Fruit fly (Drosophila melanogaster) whole organism, embryonic: ENCODE results near the gene ebd1.

Experiments used
- C15 ChIP-seq: fragments of 200-800 bp; sonication (Bioruptor generic); IDR thresholded peaks from 3 replicates; pipeline ENCODE4 v1.3.6; 2022; ENCODE audit warnings: missing biosample characterization, missing genetic modification characterization
- CG10147 ChIP-seq: fragments of 200-800 bp; sonication (Bioruptor generic); optimal IDR thresholded peaks from 2 replicates; lab custom pipeline; 2019; ENCODE audit warnings: missing biosample characterization, mild to moderate bottlenecking, missing genetic modification characterization, moderate library complexity
- CG10654 ChIP-seq: fragments of 200-800 bp; sonication (Bioruptor generic); optimal IDR thresholded peaks from 2 replicates; lab custom pipeline; 2016; ENCODE audit warnings: missing biosample characterization, missing genetic modification characterization
- CG11093 ChIP-seq: fragments of 200-800 bp; sonication (Bioruptor generic); IDR thresholded peaks from 3 replicates; pipeline ENCODE4 v1.3.6; 2022; ENCODE audit warnings: missing biosample characterization, missing genetic modification characterization
- CG11696 ChIP-seq: fragments of 200-800 bp; sonication (Bioruptor generic); IDR thresholded peaks from 2 replicates; pipeline ENCODE4 v1.3.6; 2022; ENCODE audit warnings: missing biosample characterization, missing genetic modification characterization
- CG12104 ChIP-seq: fragments of 200-800 bp; sonication (Bioruptor generic); optimal IDR thresholded peaks from 3 replicates; lab custom pipeline; 2016; ENCODE audit warnings: missing biosample characterization, missing genetic modification characterization
- CG13894 ChIP-seq: fragments of 200-800 bp; sonication (Bioruptor generic); optimal IDR thresholded peaks from 3 replicates; lab custom pipeline; 2018; ENCODE audit warnings: missing biosample characterization, mild to moderate bottlenecking, missing genetic modification characterization, moderate library complexity
- CG15073 ChIP-seq: fragments of 200-800 bp; sonication (Bioruptor generic); optimal IDR thresholded peaks from 2 replicates; lab custom pipeline; 2016; ENCODE audit warnings: missing biosample characterization, missing genetic modification characterization
- CG1602 ChIP-seq: fragments of 200-800 bp; sonication (Bioruptor generic); optimal IDR thresholded peaks from 3 replicates; lab custom pipeline; 2016; ENCODE audit warnings: missing biosample characterization, missing genetic modification characterization
- CG18262 ChIP-seq: fragments of 200-800 bp; optimal IDR thresholded peaks from 3 replicates; lab custom pipeline; 2019; ENCODE audit warnings: missing biosample characterization, mild to moderate bottlenecking, missing genetic modification characterization, moderate library complexity
- CG4328 ChIP-seq: fragments of 200-800 bp; sonication (Bioruptor generic); optimal IDR thresholded peaks from 3 replicates; lab custom pipeline; 2017; ENCODE audit warnings: missing biosample characterization, missing genetic modification reagents, missing genetic modification characterization
- CG6654 ChIP-seq: fragments of 200-800 bp; sonication (Bioruptor generic); optimal IDR thresholded peaks from 2 replicates; lab custom pipeline; 2017; ENCODE audit warnings: missing biosample characterization, mild to moderate bottlenecking, missing genetic modification characterization
- CG6765 ChIP-seq: fragments of 200-800 bp; sonication (Bioruptor generic); optimal IDR thresholded peaks from 3 replicates; lab custom pipeline; 2017; ENCODE audit warnings: missing biosample characterization, mild to moderate bottlenecking, missing genetic modification characterization
- CG8388 ChIP-seq: fragments of 200-800 bp; sonication (Bioruptor generic); optimal IDR thresholded peaks from 2 replicates; lab custom pipeline; 2019; ENCODE audit warnings: missing biosample characterization, mild to moderate bottlenecking, missing genetic modification characterization, moderate library complexity
- CG9437 ChIP-seq: fragments of 200-800 bp; sonication (Bioruptor generic); optimal IDR thresholded peaks from 2 replicates; lab custom pipeline; 2018; ENCODE audit warnings: missing biosample characterization, mild to moderate bottlenecking, missing genetic modification characterization
- CoRest ChIP-seq: fragments of 200-800 bp; sonication (Bioruptor generic); optimal IDR thresholded peaks from 3 replicates; lab custom pipeline; 2018; ENCODE audit warnings: missing biosample characterization, mild to moderate bottlenecking, missing genetic modification characterization, moderate library complexity
- Dek ChIP-seq: fragments of 200-800 bp; sonication (Bioruptor generic); optimal IDR thresholded peaks from 3 replicates; lab custom pipeline; 2019; ENCODE audit warnings: missing biosample characterization, mild to moderate bottlenecking, missing genetic modification characterization, moderate library complexity
- Hmr ChIP-seq: fragments of 200-800 bp; sonication (Bioruptor generic); optimal IDR thresholded peaks from 3 replicates; lab custom pipeline; 2017; ENCODE audit warnings: mild to moderate bottlenecking, missing biosample characterization, missing genetic modification reagents, missing genetic modification characterization
- Hmx ChIP-seq: fragments of 200-800 bp; sonication (Bioruptor generic); optimal IDR thresholded peaks from 2 replicates; lab custom pipeline; 2016; ENCODE audit warnings: missing biosample characterization, missing genetic modification characterization
- Meics ChIP-seq: fragments of 200-800 bp; sonication (Bioruptor generic); optimal IDR thresholded peaks from 2 replicates; lab custom pipeline; 2017; ENCODE audit warnings: missing biosample characterization, mild to moderate bottlenecking, missing genetic modification characterization
- Usf ChIP-seq: fragments of 200-800 bp; sonication (Bioruptor generic); optimal IDR thresholded peaks from 2 replicates; lab custom pipeline; 2017; ENCODE audit warnings: missing genotype, missing biosample characterization, missing genetic modification characterization
- Vsx1 ChIP-seq: fragments of 200-800 bp; sonication (Bioruptor generic); optimal IDR thresholded peaks from 2 replicates; lab custom pipeline; 2017; ENCODE audit warnings: missing biosample characterization, mild to moderate bottlenecking, missing genetic modification characterization, missing genetic modification reagents
- ac ChIP-seq: fragments of 200-800 bp; sonication (Bioruptor generic); optimal IDR thresholded peaks from 3 replicates; lab custom pipeline; 2017; ENCODE audit warnings: missing biosample characterization, mild to moderate bottlenecking, missing genetic modification characterization
- ara ChIP-seq: fragments of 200-800 bp; sonication (Bioruptor generic); IDR thresholded peaks from 2 replicates; pipeline ENCODE4 v1.3.6; 2022; ENCODE audit warnings: missing biosample characterization, missing genetic modification characterization
- cato ChIP-seq: fragments of 200-800 bp; sonication (Bioruptor generic); optimal IDR thresholded peaks from 2 replicates; lab custom pipeline; 2016; ENCODE audit warnings: missing biosample characterization, missing genetic modification characterization, borderline replicate concordance
- chm ChIP-seq: fragments of 200-800 bp; sonication (Bioruptor generic); IDR thresholded peaks from 2 replicates; pipeline ENCODE4 v1.3.6; 2022; ENCODE audit warnings: missing biosample characterization, missing genetic modification characterization
- en ChIP-seq: fragments of 200-800 bp; sonication (Bioruptor generic); optimal IDR thresholded peaks from 2 replicates; lab custom pipeline; 2016; ENCODE audit warnings: missing biosample characterization, missing genetic modification characterization
- fd96Cb ChIP-seq: fragments of 200-800 bp; sonication (Bioruptor generic); optimal IDR thresholded peaks from 2 replicates; lab custom pipeline; 2018; ENCODE audit warnings: missing biosample characterization, mild to moderate bottlenecking, missing genetic modification characterization, moderate library complexity
- gce ChIP-seq: fragments of 200-800 bp; sonication (Bioruptor generic); IDR thresholded peaks from 3 replicates; pipeline ENCODE4 v1.3.6; 2022; ENCODE audit warnings: missing biosample characterization, missing genetic modification characterization
- gsb ChIP-seq: fragments of 200-800 bp; sonication (Bioruptor generic); IDR thresholded peaks from 2 replicates; pipeline ENCODE4 v1.3.6; 2022; ENCODE audit warnings: missing biosample characterization, missing genetic modification characterization
- hb ChIP-seq: fragments of 200-800 bp; sonication (Bioruptor generic); IDR thresholded peaks from 3 replicates; pipeline ENCODE4 v1.3.6; 2022; ENCODE audit warnings: missing biosample characterization, missing genetic modification characterization; ENCODE audit not compliant: partially characterized antibody
- her ChIP-seq: fragments of 200-800 bp; sonication (Bioruptor generic); optimal IDR thresholded peaks from 2 replicates; lab custom pipeline; 2016; ENCODE audit warnings: missing biosample characterization, missing genetic modification characterization
- hkb ChIP-seq, 2 experiments: fragments of 200-800 bp in 1 of 2; fragments of >200 bp in 1 of 2; sonication (Bioruptor generic) in 1 of 2; IDR thresholded peaks in 1 of 2; optimal IDR thresholded peaks in 1 of 2; 2 replicates each; pipeline versions ENCODE4 v1.3.6 to Lab custom; 2017 to 2022; ENCODE audit warnings: missing biosample characterization in 1 of 2, missing genetic modification characterization in 1 of 2
- kah ChIP-seq: fragments of 200-800 bp; sonication (Bioruptor generic); optimal IDR thresholded peaks from 2 replicates; lab custom pipeline; 2018; ENCODE audit warnings: missing biosample characterization, mild to moderate bottlenecking, missing genetic modification characterization
- mirr ChIP-seq: fragments of 200-800 bp; sonication (Bioruptor generic); optimal IDR thresholded peaks from 3 replicates; lab custom pipeline; 2018; ENCODE audit warnings: missing biosample characterization, mild to moderate bottlenecking, missing genetic modification characterization
- nerfin-2 ChIP-seq: fragments of 200-800 bp; sonication (Bioruptor generic); IDR thresholded peaks from 2 replicates; pipeline ENCODE4 v1.3.6; 2022; ENCODE audit warnings: missing biosample characterization, missing genetic modification characterization; ENCODE audit not compliant: partially characterized antibody
- pan ChIP-seq, 4 experiments: fragments of >200 bp in 3 of 4; fragments of 200-800 bp in 1 of 4; sonication (Bioruptor generic) in 1 of 4; optimal IDR thresholded peaks in 3 of 4; IDR thresholded peaks in 1 of 4; 2 replicates each; pipeline versions ENCODE4 v1.3.6 to Lab custom; 2017 to 2022; ENCODE audit warnings: missing biosample characterization in 2 of 4, missing genetic modification characterization in 2 of 4, mixed read lengths in 1 of 4
- row ChIP-seq: fragments of 200-800 bp; sonication (Bioruptor generic); IDR thresholded peaks from 3 replicates; pipeline ENCODE4 v1.3.6; 2022; ENCODE audit warnings: missing biosample characterization, missing genetic modification characterization
- run ChIP-seq: fragments of 200-800 bp; sonication (Bioruptor generic); optimal IDR thresholded peaks from 3 replicates; lab custom pipeline; 2018; ENCODE audit warnings: missing biosample characterization, mild to moderate bottlenecking, missing genetic modification characterization
- slou ChIP-seq: fragments of 200-800 bp; sonication (Bioruptor generic); optimal IDR thresholded peaks from 3 replicates; lab custom pipeline; 2016; ENCODE audit warnings: missing biosample characterization, missing genetic modification characterization
- stwl ChIP-seq: fragments of 200-800 bp; sonication (Bioruptor generic); optimal IDR thresholded peaks from 3 replicates; lab custom pipeline; 2018; ENCODE audit warnings: missing biosample characterization, mild to moderate bottlenecking, missing genetic modification characterization, moderate library complexity
- tio ChIP-seq: fragments of 200-800 bp; sonication (Bioruptor generic); optimal IDR thresholded peaks from 2 replicates; lab custom pipeline; 2017; ENCODE audit warnings: missing biosample characterization, missing genetic modification characterization, inconsistent platforms

Gene ebd1

DNA sequence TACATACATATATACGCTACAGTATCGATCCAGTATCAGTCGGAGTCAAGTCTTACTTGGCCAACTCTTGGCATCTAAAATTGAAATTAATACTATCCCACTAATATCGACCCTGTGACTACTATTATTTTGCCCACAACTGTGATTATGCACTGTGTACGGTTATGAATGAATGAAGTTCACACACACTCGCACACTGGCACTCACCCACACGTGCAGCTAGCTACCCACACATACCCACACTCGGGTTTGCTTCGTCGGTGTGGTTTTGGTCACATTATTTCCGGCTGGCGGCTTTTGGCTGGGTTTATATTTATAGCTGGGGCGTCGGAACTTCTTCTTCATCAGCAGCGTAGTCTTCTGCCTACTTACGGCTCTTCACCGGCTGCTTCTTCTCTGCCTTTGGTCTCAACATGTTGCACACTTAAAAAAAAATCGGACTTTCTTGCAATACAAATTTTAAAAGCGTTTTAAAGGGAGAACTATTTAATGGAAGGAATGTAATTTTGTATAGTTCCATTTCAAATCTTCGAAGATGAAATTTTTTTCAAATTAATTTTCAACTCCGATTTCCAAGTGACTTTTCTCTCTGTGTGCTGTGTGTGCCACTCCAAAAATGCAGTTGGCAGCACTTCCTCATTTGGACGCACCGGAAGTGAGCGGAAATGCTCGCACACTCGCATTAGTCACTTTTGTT is 50.9 kb downstream of the ebd1 start (continued):
- TF ChIP-seq tio (GFP tag; lab: Kevin White, UChicago), result peak; percentile 91
- TF ChIP-seq CG10147 (GFP tag; lab: Kevin White, UChicago), result peak; percentile 59
- peak; percentile 81 for TF ChIP-seq CG4328 (GFP tag; lab: Kevin White, UChicago)

- TF ChIP-seq gce (peak; percentile 84), CG18262 (peak; percentile 91), hkb (optimal IDR thresholded peaks at IDR 0.05; lab: Kevin White, UChicago) (no peak), hkb (GFP tag; IDR thresholded peaks at IDR 0.05; lab: Robert Waterston, UW) (peak; percentile 83), stwl (tag; lab: Kevin White, UChicago) (peak; percentile 39), tio (GFP tag; lab: Kevin White, UChicago) (peak; percentile 84), Meics (peak; percentile 47), CG6654 (GFP tag; lab: Kevin White, UChicago) (peak; percentile 76), fd96Cb (tag; lab: Kevin White, UChicago) (peak; percentile 88), ara (GFP tag; lab: Robert Waterston, UW) (peak; percentile 94), en (GFP tag; lab: Kevin White, UChicago) (peak; percentile 58), cato (GFP tag; lab: Kevin White, UChicago) (peak; percentile 85), CG13894 (tag; lab: Kevin White, UChicago) (no peak), pan (optimal IDR thresholded peaks at IDR 0.05; lab: Kevin White, UChicago) (no peak), pan (GFP tag; optimal IDR thresholded peaks at IDR 0.05 in 1 of 2, IDR thresholded peaks at IDR 0.05 in 1 of 2) (peak in 1 of 2 experiments; percentile 86), ac (GFP tag; lab: Kevin White, UChicago) (peak; percentile 56), slou (GFP tag; lab: Kevin White, UChicago) (peak; percentile 21), row (GFP tag; lab: Robert Waterston, UW) (peak; percentile 89), Vsx1 (GFP tag; lab: Kevin White, UChicago) (peak; percentile 58), hb (no peak), C15 (GFP tag; lab: Robert Waterston, UW) (no peak), CG10654 (GFP tag; lab: Kevin White, UChicago) (peak; percentile 86), CoRest (tag; lab: Kevin White, UChicago) (peak; percentile 88), CG1602 (GFP tag; lab: Kevin White, UChicago) (peak; percentile 87), kah (GFP tag; lab: Kevin White, UChicago) (peak; percentile 75), mirr (GFP tag; lab: Kevin White, UChicago) (no peak), run (tag; lab: Kevin White, UChicago) (peak; percentile 59), Usf (GFP tag; lab: Kevin White, UChicago) (peak; percentile 56), CG15073 (peak; percentile 7), CG12104 (peak; percentile 61), Dek (tag; lab: Kevin White, UChicago) (peak; percentile 67), Hmr (GFP tag; lab: Kevin White, UChicago) (peak; percentile 23), gsb (no peak), CG8388 (GFP tag; lab: Kevin White, UChicago) (peak; percentile 91), Hmx (no peak), CG11093 (GFP tag; lab: Robert Waterston, UW) (peak; percentile 80; the same call in 2 of the 3 replicates), CG9437 (GFP tag; lab: Kevin White, UChicago) (peak; percentile 75), nerfin-2 (peak; percentile 27; the same call in 1 of the 2 replicates), her (GFP tag; lab: Kevin White, UChicago) (peak; percentile 71), CG6765 (GFP tag; lab: Kevin White, UChicago) (peak; percentile 11), chm (GFP tag; lab: Robert Waterston, UW) (peak; percentile 51), CG11696 (peak; percentile 66)
These were observed 51.8 kb downstream of the ebd1 start for dm6 chr3L:633272-634254.
